Worm (Caenorhabditis elegans): ENCODE data around the gene sym-1.

ce11 chrX:14557936-14558554, 23.4 kb upstream of the sym-1 start, which contains the start of gene nhr-3:
- TF ChIP-seq nfya-1 (tag; optimal IDR thresholded peaks at IDR 0.05; ENCODE audit: insufficient read depth) (no peak), pha-4 (tag; optimal IDR thresholded peaks at IDR 0.05) (no peak), nhr-237 (tag; optimal IDR thresholded peaks at IDR 0.05) (no peak), ceh-82 (tag; optimal IDR thresholded peaks at IDR 0.05) (no peak), unc-39 (tag; optimal IDR thresholded peaks at IDR 0.05) (no peak), nhr-28 (tag; optimal IDR thresholded peaks at IDR 0.05) (no peak), unc-62 (GFP tag; optimal IDR thresholded peaks at IDR 0.05) (peak; percentile 39), mdl-1 (tag; optimal IDR thresholded peaks at IDR 0.05) (peak; percentile 18), ztf-4 (tag; optimal IDR thresholded peaks at IDR 0.05) (no peak), zag-1 (tag; optimal IDR thresholded peaks at IDR 0.05) (no peak), elt-1 (tag; optimal IDR thresholded peaks at IDR 0.05) (no peak), lin-39 (tag; optimal IDR thresholded peaks at IDR 0.05) (no peak), pqm-1 (tag; optimal IDR thresholded peaks at IDR 0.05) (peak; percentile 79), nhr-77 (tag; optimal IDR thresholded peaks at IDR 0.05) (no peak)

Data from whole organism, L3 larva.